Worm (Caenorhabditis elegans): ENCODE data around the gene Y53F4B.20.
"Not testable (repeated sequence)": the region's sequence is repeated elsewhere in the genome, so short reads cannot be mapped to it uniquely, and the experiment has no call there.

DNA sequence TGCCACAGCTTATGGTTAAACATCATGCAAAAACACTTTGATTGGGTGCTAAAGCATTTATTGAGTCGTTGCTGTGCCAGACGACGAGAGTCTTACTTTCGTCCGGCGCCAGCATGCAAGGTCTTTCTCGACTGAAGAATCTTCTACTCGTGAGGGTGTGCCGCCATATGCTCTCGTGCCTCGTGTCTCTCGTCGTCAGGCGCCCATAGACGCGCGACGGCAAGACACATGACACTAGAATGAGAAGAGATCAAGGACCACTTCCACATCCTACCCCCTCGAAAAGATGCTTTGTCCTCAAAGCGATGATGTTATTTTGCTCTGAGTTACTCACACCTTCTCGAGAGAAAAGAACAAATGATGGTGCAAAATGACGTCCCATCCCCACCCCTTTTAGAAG lies 41.5 kb upstream of the Y53F4B.20 start:
- TF ChIP-seq elt-2 (tag; optimal IDR thresholded peaks at IDR 0.05); fkh-4 (tag; optimal IDR thresholded peaks at IDR 0.05; ENCODE audit: borderline replicate concordance); nhr-77 (tag; optimal IDR thresholded peaks at IDR 0.05); nhr-12 (tag; optimal IDR thresholded peaks at IDR 0.05); nhr-237 (tag; optimal IDR thresholded peaks at IDR 0.05); ztf-11 (tag; optimal IDR thresholded peaks at IDR 0.05): not testable (repeated sequence)

Data from whole organism, L1 larva.